Worm (Caenorhabditis elegans): ENCODE results near the gene C27A7.5.

DNA sequence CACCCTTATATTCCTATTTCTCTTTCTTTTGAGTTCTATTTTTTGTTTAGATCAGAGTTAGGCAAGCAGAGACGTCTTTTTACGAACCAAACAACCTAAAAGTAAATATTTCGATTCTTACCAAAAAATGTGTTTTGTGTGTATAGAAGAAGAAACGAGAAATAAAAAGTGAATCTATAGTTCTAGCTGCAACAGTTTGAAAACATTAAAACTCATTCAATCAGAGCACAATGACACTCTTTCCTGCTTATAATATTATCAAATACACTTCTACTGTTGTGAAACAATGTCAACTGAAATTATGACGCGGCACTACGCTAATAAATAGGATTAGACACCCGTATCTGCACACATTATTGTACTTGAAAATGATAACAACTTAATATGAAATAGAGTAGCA, 33.7 kb upstream of the C27A7.5 start, which contains the start of gene ZK836.3:
- TF ChIP-seq nhr-77 (tag; optimal IDR thresholded peaks at IDR 0.05) (no peak), ztf-11 (tag; optimal IDR thresholded peaks at IDR 0.05) (no peak), nhr-11 (tag; optimal IDR thresholded peaks at IDR 0.05) (no peak)
